Fruit fly (Drosophila melanogaster) whole organism, embryonic: Measurements from ENCODE around the gene Sulf1.
A peak's percentile ranks its signal among the peaks of the same experiment; 100 is the strongest.

Source experiments
- Ada2b ChIP-seq: fragments of 200-800 bp; sonication (Bioruptor generic); IDR thresholded peaks from 2 replicates; pipeline ENCODE4 v1.3.6; 2022; ENCODE audit warnings: missing biosample characterization, missing genetic modification characterization
- Atf3 ChIP-seq: fragments of 200-800 bp; sonication (Bioruptor generic); optimal IDR thresholded peaks from 3 replicates; lab custom pipeline; 2016; ENCODE audit warnings: missing biosample characterization, missing genetic modification characterization
- B-H1 ChIP-seq: fragments of 200-800 bp; sonication (Bioruptor generic); IDR thresholded peaks from 3 replicates; pipeline ENCODE4 v1.3.6; 2022; ENCODE audit warnings: missing biosample characterization, missing genetic modification characterization
- Bgb ChIP-seq: fragments of 200-800 bp; sonication (Bioruptor generic); IDR thresholded peaks from 2 replicates; pipeline ENCODE4 v1.3.6; 2022; ENCODE audit warnings: missing biosample characterization, missing genetic modification characterization; ENCODE audit not compliant: partially characterized antibody
- BtbVII ChIP-seq: fragments of 200-800 bp; sonication (Bioruptor generic); optimal IDR thresholded peaks from 3 replicates; lab custom pipeline; 2017; ENCODE audit warnings: missing biosample characterization, mild to moderate bottlenecking, missing genetic modification characterization
- Bteb2 ChIP-seq: fragments of 200-800 bp; sonication (Bioruptor generic); optimal IDR thresholded peaks from 2 replicates; lab custom pipeline; 2016; ENCODE audit warnings: missing biosample characterization, missing genetic modification characterization
- CG10543 ChIP-seq: fragments of 200-800 bp; sonication (Bioruptor generic); optimal IDR thresholded peaks from 3 replicates; lab custom pipeline; 2017; ENCODE audit warnings: missing biosample characterization, mild to moderate bottlenecking, missing genetic modification characterization, moderate library complexity
- CG11456 ChIP-seq: fragments of 200-800 bp; sonication (Bioruptor generic); IDR thresholded peaks from 3 replicates; pipeline ENCODE4 v1.3.6; 2022; ENCODE audit warnings: missing biosample characterization, missing genetic modification characterization
- CG14014 ChIP-seq: fragments of 200-800 bp; sonication (Bioruptor generic); IDR thresholded peaks from 2 replicates; pipeline ENCODE4 v1.3.6; 2022; ENCODE audit warnings: missing biosample characterization, missing genetic modification characterization
- CG14050 ChIP-seq: fragments of 200-800 bp; sonication (Bioruptor generic); IDR thresholded peaks from 3 replicates; pipeline ENCODE4 v1.3.6; 2022; ENCODE audit warnings: missing biosample characterization, missing genetic modification characterization
- CG15011 ChIP-seq: fragments of 200-800 bp; sonication (Bioruptor generic); optimal IDR thresholded peaks from 3 replicates; lab custom pipeline; 2018; ENCODE audit warnings: missing biosample characterization, mild to moderate bottlenecking, missing genetic modification characterization
- CG1529 ChIP-seq: fragments of 200-800 bp; sonication (Bioruptor generic); optimal IDR thresholded peaks from 3 replicates; lab custom pipeline; 2018; ENCODE audit warnings: missing biosample characterization, missing genetic modification characterization
- CG17385 ChIP-seq: fragments of 200-800 bp; sonication (Bioruptor generic); optimal IDR thresholded peaks from 3 replicates; lab custom pipeline; 2018; ENCODE audit warnings: missing biosample characterization, mild to moderate bottlenecking, missing genetic modification characterization
- CG18011 ChIP-seq: fragments of 200-800 bp; sonication (Bioruptor generic); optimal IDR thresholded peaks from 2 replicates; lab custom pipeline; 2017; ENCODE audit warnings: missing biosample characterization, missing genetic modification characterization, mild to moderate bottlenecking, moderate library complexity, missing genotype
- CG18262 ChIP-seq: fragments of 200-800 bp; optimal IDR thresholded peaks from 3 replicates; lab custom pipeline; 2019; ENCODE audit warnings: missing biosample characterization, mild to moderate bottlenecking, missing genetic modification characterization, moderate library complexity
- CG2678 ChIP-seq: fragments of 200-800 bp; sonication (Bioruptor generic); optimal IDR thresholded peaks from 3 replicates; lab custom pipeline; 2019; ENCODE audit warnings: missing biosample characterization, mild to moderate bottlenecking, missing genetic modification characterization, moderate library complexity
- CG30431 ChIP-seq: fragments of 200-800 bp; sonication (Bioruptor generic); optimal IDR thresholded peaks from 2 replicates; lab custom pipeline; 2017; ENCODE audit warnings: missing biosample characterization, missing genetic modification characterization
- CG4820 ChIP-seq: fragments of 200-800 bp; sonication (Bioruptor generic); optimal IDR thresholded peaks from 3 replicates; lab custom pipeline; 2016; ENCODE audit warnings: missing biosample characterization, missing genetic modification characterization
- CG5180 ChIP-seq: fragments of 200-800 bp; sonication (Bioruptor generic); optimal IDR thresholded peaks from 3 replicates; lab custom pipeline; 2017; ENCODE audit warnings: missing biosample characterization, missing genetic modification characterization, mild to moderate bottlenecking, moderate library complexity, missing genetic modification reagents
- CG5245 ChIP-seq: fragments of 200-800 bp; sonication (Bioruptor generic); optimal IDR thresholded peaks from 3 replicates; lab custom pipeline; 2016; ENCODE audit warnings: missing biosample characterization, missing genetic modification characterization
- CG6813 ChIP-seq: fragments of 200-800 bp; sonication (Bioruptor generic); optimal IDR thresholded peaks from 2 replicates; lab custom pipeline; 2017; ENCODE audit warnings: missing biosample characterization, missing genetic modification characterization, mild to moderate bottlenecking, moderate library complexity, missing genetic modification reagents
- CG6854 ChIP-seq: fragments of 200-800 bp; sonication (Bioruptor generic); optimal IDR thresholded peaks from 3 replicates; lab custom pipeline; 2017; ENCODE audit warnings: missing biosample characterization, mild to moderate bottlenecking, missing genetic modification characterization
- CG7271 ChIP-seq: fragments of 200-800 bp; sonication (Bioruptor generic); optimal IDR thresholded peaks from 2 replicates; lab custom pipeline; 2018; ENCODE audit warnings: missing biosample characterization, mild to moderate bottlenecking, missing genetic modification characterization, moderate library complexity
- CG7372 ChIP-seq: fragments of 200-800 bp; sonication (Bioruptor generic); IDR thresholded peaks from 2 replicates; pipeline ENCODE4 v1.3.6; 2022; ENCODE audit warnings: missing biosample characterization, missing genetic modification characterization
- CG8478 ChIP-seq: fragments of >200 bp; optimal IDR thresholded peaks from 2 replicates; lab custom pipeline; 2018
- CoRest ChIP-seq: fragments of 200-800 bp; sonication (Bioruptor generic); optimal IDR thresholded peaks from 3 replicates; lab custom pipeline; 2018; ENCODE audit warnings: missing biosample characterization, mild to moderate bottlenecking, missing genetic modification characterization, moderate library complexity
- D19A ChIP-seq: fragments of 200-800 bp; optimal IDR thresholded peaks from 3 replicates; lab custom pipeline; 2019; ENCODE audit warnings: missing biosample characterization, mild to moderate bottlenecking, missing genetic modification characterization, moderate library complexity
- Dll ChIP-seq: fragments of 200-800 bp; sonication (Bioruptor generic); IDR thresholded peaks from 4 replicates; pipeline ENCODE4 v1.3.6; 2022; ENCODE audit warnings: missing biosample characterization, missing genetic modification characterization; ENCODE audit not compliant: partially characterized antibody
- Eip74EF ChIP-seq, 2 experiments: fragments of 200-800 bp in 1 of 2; fragments of >200 bp in 1 of 2; sonication (Bioruptor generic) in 1 of 2; optimal IDR thresholded peaks; 2 replicates each; lab custom pipeline; 2017 to 2019; ENCODE audit warnings: missing biosample characterization in 2 of 2, missing genetic modification characterization in 2 of 2, mild to moderate bottlenecking in 1 of 2, moderate library complexity in 1 of 2
- Fer2 ChIP-seq: fragments of 200-800 bp; sonication (Bioruptor generic); optimal IDR thresholded peaks from 2 replicates; lab custom pipeline; 2018; ENCODE audit warnings: missing biosample characterization, mild to moderate bottlenecking, missing genetic modification characterization, moderate library complexity
- Lim3 ChIP-seq: fragments of 200-800 bp; sonication (Bioruptor generic); IDR thresholded peaks from 2 replicates; pipeline ENCODE4 v1.3.6; 2022; ENCODE audit warnings: missing biosample characterization, missing genetic modification characterization
- Mad ChIP-seq: fragments of 200-800 bp; sonication (Bioruptor generic); optimal IDR thresholded peaks from 2 replicates; lab custom pipeline; 2016; ENCODE audit warnings: missing biosample characterization, missing genetic modification characterization
- Optix ChIP-seq: fragments of 200-800 bp; sonication (Bioruptor generic); IDR thresholded peaks from 3 replicates; pipeline ENCODE4 v1.3.6; 2022; ENCODE audit warnings: missing biosample characterization, missing genetic modification characterization
- ash1 ChIP-seq: fragments of 200-800 bp; sonication (Bioruptor generic); optimal IDR thresholded peaks from 2 replicates; lab custom pipeline; 2018; ENCODE audit warnings: missing biosample characterization, mild to moderate bottlenecking, missing genetic modification characterization
- bsh ChIP-seq, 2 experiments: fragments of 200-800 bp; sonication (Bioruptor generic); optimal IDR thresholded peaks; 2 replicates each; lab custom pipeline; 2017 to 2018; ENCODE audit warnings: mild to moderate bottlenecking in 2 of 2, missing biosample characterization in 2 of 2, missing genetic modification characterization in 2 of 2, moderate library complexity in 1 of 2
- crol ChIP-seq: fragments of 200-800 bp; sonication (Bioruptor generic); IDR thresholded peaks from 2 replicates; pipeline ENCODE4 v1.3.6; 2022; ENCODE audit warnings: missing biosample characterization, missing genetic modification characterization
- dmrt99B ChIP-seq: fragments of 200-800 bp; sonication (Bioruptor generic); optimal IDR thresholded peaks from 2 replicates; lab custom pipeline; 2018; ENCODE audit warnings: missing biosample characterization, mild to moderate bottlenecking, missing genetic modification characterization, moderate library complexity
- dpn ChIP-seq, 2 experiments: fragments of 200-800 bp; sonication (Bioruptor generic); optimal IDR thresholded peaks; 3 replicates each; lab custom pipeline; 2016; ENCODE audit warnings: missing biosample characterization in 2 of 2, missing genetic modification characterization in 2 of 2
- esg ChIP-seq: fragments of 200-800 bp; sonication (Bioruptor generic); conservative IDR thresholded peaks from 2 replicates; pipeline ENCODE4 v1.3.6; 2022; ENCODE audit warnings: missing biosample characterization, missing genetic modification characterization
- grau ChIP-seq: fragments of 200-800 bp; optimal IDR thresholded peaks from 3 replicates; lab custom pipeline; 2019; ENCODE audit warnings: missing biosample characterization, mild to moderate bottlenecking, missing genetic modification characterization, moderate library complexity
- gsb ChIP-seq: fragments of 200-800 bp; sonication (Bioruptor generic); IDR thresholded peaks from 2 replicates; pipeline ENCODE4 v1.3.6; 2022; ENCODE audit warnings: missing biosample characterization, missing genetic modification characterization
- hkb ChIP-seq, 2 experiments: fragments of 200-800 bp in 1 of 2; fragments of >200 bp in 1 of 2; sonication (Bioruptor generic) in 1 of 2; IDR thresholded peaks in 1 of 2; optimal IDR thresholded peaks in 1 of 2; 2 replicates each; pipeline versions ENCODE4 v1.3.6 to Lab custom; 2017 to 2022; ENCODE audit warnings: missing biosample characterization in 1 of 2, missing genetic modification characterization in 1 of 2
- jumu ChIP-seq: fragments of 200-800 bp; sonication (Bioruptor generic); optimal IDR thresholded peaks from 3 replicates; lab custom pipeline; 2016; ENCODE audit warnings: missing biosample characterization, missing genetic modification characterization
- odd ChIP-seq: fragments of 200-800 bp; sonication (Bioruptor generic); optimal IDR thresholded peaks from 2 replicates; lab custom pipeline; 2017; ENCODE audit warnings: missing biosample characterization, mild to moderate bottlenecking, missing genetic modification characterization
- onecut ChIP-seq: fragments of 200-800 bp; sonication (Bioruptor generic); IDR thresholded peaks from 2 replicates; pipeline ENCODE4 v1.3.6; 2022; ENCODE audit warnings: missing biosample characterization, missing genetic modification characterization
- pita ChIP-seq: fragments of 200-800 bp; sonication (Bioruptor generic); optimal IDR thresholded peaks from 2 replicates; lab custom pipeline; 2017; ENCODE audit warnings: missing biosample characterization, mild to moderate bottlenecking, missing genetic modification characterization
- slbo ChIP-seq: fragments of 200-800 bp; sonication (Bioruptor generic); IDR thresholded peaks from 2 replicates; pipeline ENCODE4 v1.3.6; 2022; ENCODE audit warnings: missing biosample characterization, missing genetic modification characterization
- yki ChIP-seq: fragments of >200 bp; optimal IDR thresholded peaks from 3 replicates; lab custom pipeline; 2018
- zen2 ChIP-seq: fragments of 200-800 bp; sonication (Bioruptor generic); IDR thresholded peaks from 3 replicates; pipeline ENCODE4 v1.3.6; 2022; ENCODE audit warnings: missing biosample characterization, missing genetic modification characterization; ENCODE audit not compliant: partially characterized antibody

Sulf1 gene

dm6 chr3R:16331809-16332343, 7.5 kb downstream of the Sulf1 start (continued):
- TF ChIP-seq Mad (GFP tag; lab: Kevin White, UChicago) (peak; percentile 33), bsh (GFP tag; optimal IDR thresholded peaks at IDR 0.05; lab: Kevin White, UChicago) (peak in 1 of 2 experiments; percentile 83), CG5245 (GFP tag; lab: Kevin White, UChicago) (no peak), grau (tag; lab: Kevin White, UChicago) (peak; percentile 38), CG5180 (peak; percentile 45), esg (no peak), CG8478 (lab: Kevin White, UChicago) (no peak), pita (GFP tag; lab: Kevin White, UChicago) (no peak), Eip74EF (GFP tag; optimal IDR thresholded peaks at IDR 0.05; lab: Kevin White, UChicago) (peak in 1 of 2 experiments; percentile 39), CG7372 (GFP tag; lab: Robert Waterston, UW) (no peak), CG10543 (GFP tag; lab: Kevin White, UChicago) (peak; percentile 70), zen2 (GFP tag; lab: Robert Waterston, UW) (no peak), dmrt99B (tag; lab: Kevin White, UChicago) (no peak), Bteb2 (peak; percentile 27), yki (lab: Kevin White, UChicago) (no peak), CG30431 (GFP tag; lab: Kevin White, UChicago) (peak; percentile 44), hkb (optimal IDR thresholded peaks at IDR 0.05; lab: Kevin White, UChicago) (no peak), hkb (GFP tag; IDR thresholded peaks at IDR 0.05; lab: Robert Waterston, UW) (peak; percentile 58; the same call in 1 of the 2 replicates), CG18011 (peak; percentile 36), crol (GFP tag; lab: Robert Waterston, UW) (peak; percentile 24; the same call in 1 of the 2 replicates), BtbVII (peak; percentile 41), CG7271 (tag; lab: Kevin White, UChicago) (peak; percentile 15), dpn (GFP tag; optimal IDR thresholded peaks at IDR 0.05; lab: Kevin White, UChicago) (peak; percentile 47 to 71), slbo (GFP tag; lab: Robert Waterston, UW) (0 out of 2 replicates have a peak, but pooled peaks have one; percentile 18), CG2678 (tag; lab: Kevin White, UChicago) (peak; percentile 72), D19A (tag; lab: Kevin White, UChicago) (no peak), Optix (0 out of 3 replicates have a peak, but pooled peaks have one; percentile 36), CG4820 (GFP tag; lab: Kevin White, UChicago) (no peak), CG14014 (GFP tag; lab: Robert Waterston, UW) (peak; percentile 59; the same call in 1 of the 2 replicates), Atf3 (peak; percentile 62), Dll (no peak), onecut (peak; percentile 52), B-H1 (no peak), odd (GFP tag; lab: Kevin White, UChicago) (peak; percentile 77), CG15011 (GFP tag; lab: Kevin White, UChicago) (peak; percentile 52), ash1 (GFP tag; lab: Kevin White, UChicago) (no peak), Ada2b (peak; percentile 25; the same call in 1 of the 2 replicates), CG14050 (GFP tag; lab: Robert Waterston, UW) (no peak), Fer2 (tag; lab: Kevin White, UChicago) (peak; percentile 50), CG17385 (peak; percentile 44), CG6854 (peak; percentile 9), jumu (GFP tag; lab: Kevin White, UChicago) (peak; percentile 28), CG11456 (peak; percentile 72; the same call in 2 of the 3 replicates), Lim3 (GFP tag; lab: Robert Waterston, UW) (no peak), CoRest (tag; lab: Kevin White, UChicago) (peak; percentile 53), CG6813 (GFP tag; lab: Kevin White, UChicago) (peak; percentile 86), CG1529 (peak; percentile 73), gsb (GFP tag; lab: Robert Waterston, UW) (peak; percentile 63), Bgb (no peak), CG18262 (tag; lab: Kevin White, UChicago) (peak; percentile 68)
